Fruit fly (Drosophila melanogaster) ovary, adult (tissue): Measurements from ENCODE around the gene CG43332.

ENCODE experiments used
- CG17801 ChIP-seq: fragments of 200-800 bp; optimal IDR thresholded peaks from 2 replicates; lab custom pipeline; 2019; ENCODE audit warnings: missing biosample characterization, mild to moderate bottlenecking, missing genetic modification characterization, moderate library complexity; ENCODE audit not compliant: partially characterized antibody

The CG43332 gene

dm6 chr2L:14160887-14161286 is 2.1 kb downstream of the CG43332 start:
- no peak for TF ChIP-seq CG17801 (GFP tag; lab: Kevin White, UChicago)

- TF ChIP-seq CG17801 (GFP tag; lab: Kevin White, UChicago), result no peak
These were observed 5.0 kb downstream of the CG43332 start for dm6 chr2L:14157993-14158392.

- TF ChIP-seq CG17801 (GFP tag; lab: Kevin White, UChicago), result no peak
These were observed 16.7 kb downstream of the CG43332 start for dm6 chr2L:14146368-14146767.

dm6 chr2L:14142842-14143241 is 20.2 kb downstream of the CG43332 start:
- TF ChIP-seq CG17801 (GFP tag; lab: Kevin White, UChicago), result no peak

- TF ChIP-seq CG17801 (GFP tag; lab: Kevin White, UChicago), result no peak
These were observed 21.8 kb downstream of the CG43332 start for dm6 chr2L:14141238-14141637.

- TF ChIP-seq CG17801 (GFP tag; lab: Kevin White, UChicago), result no peak
These were observed 26.8 kb downstream of the CG43332 start for dm6 chr2L:14136197-14136596.

dm6 chr2L:14133562-14134539 is 29.2 kb downstream of the CG43332 start:
- TF ChIP-seq CG17801 (GFP tag; lab: Kevin White, UChicago), result no peak

- TF ChIP-seq CG17801 (GFP tag; lab: Kevin White, UChicago), result no peak
These were observed 37.4 kb downstream of the CG43332 start for dm6 chr2L:14125630-14126029.

dm6 chr2L:14123605-14124004 is 39.4 kb downstream of the CG43332 start:
- TF ChIP-seq CG17801 (GFP tag; lab: Kevin White, UChicago), result no peak

- TF ChIP-seq CG17801 (GFP tag; lab: Kevin White, UChicago), result no peak
These were observed 40.2 kb downstream of the CG43332 start for dm6 chr2L:14122742-14123334.

- no peak for TF ChIP-seq CG17801 (GFP tag; lab: Kevin White, UChicago)
These were observed 42.2 kb downstream of the CG43332 start for dm6 chr2L:14120689-14121397.

dm6 chr2L:14115976-14116501 is 47.0 kb downstream of the CG43332 start:
- no peak for TF ChIP-seq CG17801 (GFP tag; lab: Kevin White, UChicago)

- no peak for TF ChIP-seq CG17801 (GFP tag; lab: Kevin White, UChicago)
These were observed 49.8 kb downstream of the CG43332 start for dm6 chr2L:14113207-14113606.

dm6 chr2L:14112192-14112591 is 50.8 kb downstream of the CG43332 start:
- TF ChIP-seq CG17801 (GFP tag; lab: Kevin White, UChicago), result no peak
